Fruit fly (Drosophila melanogaster) S2 (cell line): ENCODE data around the gene Lsd-1.

Experiments
- CG8478 ChIP-seq: fragments of >200 bp; optimal IDR thresholded peaks from 2 replicates; lab custom pipeline; 2018
- CTCF ChIP-seq, 2 experiments: fragments of >200 bp; optimal IDR thresholded peaks; 2 replicates each; lab custom pipeline; 2018

DNA sequence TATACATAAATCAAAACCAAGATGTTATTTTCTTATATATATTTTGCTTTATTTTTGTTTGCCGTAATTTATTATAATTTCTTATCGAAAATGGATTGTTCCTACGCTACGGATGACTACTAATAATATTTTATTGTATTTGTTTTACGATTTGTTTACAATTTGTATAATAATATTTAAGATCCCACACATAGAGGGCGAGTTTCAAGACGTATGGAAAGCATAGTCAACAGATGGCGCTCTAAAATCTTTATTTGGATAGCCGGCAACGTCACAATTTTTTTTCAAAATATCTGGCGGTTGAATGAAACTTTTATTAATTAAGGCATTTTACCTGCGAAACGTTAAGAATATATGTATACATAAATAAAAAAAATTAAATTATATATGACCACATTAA, 41.7 kb upstream of the Lsd-1 start:
- TF ChIP-seq CTCF (optimal IDR thresholded peaks at IDR 0.05; lab: Kevin White, UChicago) (peak; percentile 54 to 90), CG8478 (lab: Kevin White, UChicago) (no peak)
